Fruit fly (Drosophila melanogaster) whole organism, embryonic: ENCODE measurements around the gene Cyt-c-p.

Experiments used
- Adf1 ChIP-seq: fragments of 200-800 bp; sonication (Bioruptor generic); IDR thresholded peaks from 2 replicates; pipeline ENCODE4 v1.3.6; 2022; ENCODE audit warnings: missing biosample characterization, missing genetic modification characterization
- BtbVII ChIP-seq: fragments of 200-800 bp; sonication (Bioruptor generic); optimal IDR thresholded peaks from 3 replicates; lab custom pipeline; 2017; ENCODE audit warnings: missing biosample characterization, mild to moderate bottlenecking, missing genetic modification characterization
- CG10654 ChIP-seq: fragments of 200-800 bp; sonication (Bioruptor generic); optimal IDR thresholded peaks from 2 replicates; lab custom pipeline; 2016; ENCODE audit warnings: missing biosample characterization, missing genetic modification characterization
- CG11085 ChIP-seq: fragments of 200-800 bp; sonication (Bioruptor generic); IDR thresholded peaks from 2 replicates; pipeline ENCODE4 v1.3.6; 2022; ENCODE audit warnings: missing biosample characterization, missing genetic modification characterization
- CG12219 ChIP-seq: fragments of 200-800 bp; sonication (Bioruptor generic); optimal IDR thresholded peaks from 3 replicates; lab custom pipeline; 2018; ENCODE audit warnings: missing biosample characterization, mild to moderate bottlenecking, missing genetic modification characterization
- CG1233 ChIP-seq: fragments of 200-800 bp; sonication (Bioruptor generic); optimal IDR thresholded peaks from 4 replicates; lab custom pipeline; 2018; ENCODE audit warnings: missing biosample characterization, mild to moderate bottlenecking, missing genetic modification characterization
- CG12391 ChIP-seq: fragments of 200-800 bp; sonication (Bioruptor generic); optimal IDR thresholded peaks from 3 replicates; lab custom pipeline; 2018; ENCODE audit warnings: missing biosample characterization, mild to moderate bottlenecking, missing genetic modification characterization, moderate library complexity
- CG12769 ChIP-seq: fragments of 200-800 bp; sonication (Bioruptor generic); optimal IDR thresholded peaks from 2 replicates; lab custom pipeline; 2019; ENCODE audit warnings: missing biosample characterization, mild to moderate bottlenecking, missing genetic modification characterization, moderate library complexity
- CG13123 ChIP-seq: fragments of 200-800 bp; sonication (Bioruptor generic); optimal IDR thresholded peaks from 2 replicates; lab custom pipeline; 2016; ENCODE audit warnings: missing biosample characterization, missing genetic modification characterization
- CG13624 ChIP-seq: fragments of 200-800 bp; sonication (Bioruptor generic); optimal IDR thresholded peaks from 2 replicates; lab custom pipeline; 2016; ENCODE audit warnings: missing biosample characterization, missing genetic modification characterization
- CG18599 ChIP-seq: fragments of 200-800 bp; sonication (Bioruptor generic); optimal IDR thresholded peaks from 3 replicates; lab custom pipeline; 2017; ENCODE audit warnings: missing biosample characterization, missing genetic modification characterization, mild to moderate bottlenecking, moderate library complexity, missing genetic modification reagents
- CG31388 ChIP-seq: fragments of 200-800 bp; sonication (Bioruptor generic); optimal IDR thresholded peaks from 2 replicates; lab custom pipeline; 2016; ENCODE audit warnings: missing biosample characterization, missing genetic modification characterization
- CG32767 ChIP-seq: fragments of 200-800 bp; sonication (Bioruptor generic); IDR thresholded peaks from 2 replicates; pipeline ENCODE4 v1.3.6; 2022; ENCODE audit warnings: missing biosample characterization, missing genetic modification characterization
- CG4617 ChIP-seq: fragments of 200-800 bp; sonication (Bioruptor generic); optimal IDR thresholded peaks from 3 replicates; lab custom pipeline; 2016; ENCODE audit warnings: missing biosample characterization, missing genetic modification characterization, borderline replicate concordance
- CG4854 ChIP-seq: fragments of 200-800 bp; sonication (Bioruptor generic); optimal IDR thresholded peaks from 2 replicates; lab custom pipeline; 2016; ENCODE audit warnings: missing biosample characterization, missing genetic modification characterization, inconsistent platforms
- CG6175 ChIP-seq: fragments of 200-800 bp; sonication (Bioruptor generic); IDR thresholded peaks from 3 replicates; pipeline ENCODE4 v1.3.6; 2022; ENCODE audit warnings: missing biosample characterization, missing genetic modification characterization
- CG6254 ChIP-seq: fragments of 200-800 bp; sonication (Bioruptor generic); optimal IDR thresholded peaks from 3 replicates; lab custom pipeline; 2017; ENCODE audit warnings: mild to moderate bottlenecking, missing biosample characterization, missing genetic modification reagents, missing genetic modification characterization
- CG6791 ChIP-seq: fragments of 200-800 bp; sonication (Bioruptor generic); IDR thresholded peaks from 3 replicates; pipeline ENCODE4 v1.3.6; 2022; ENCODE audit warnings: missing biosample characterization, missing genetic modification characterization; ENCODE audit not compliant: partially characterized antibody
- CG7357 ChIP-seq: fragments of 200-800 bp; sonication (Bioruptor generic); IDR thresholded peaks from 3 replicates; pipeline ENCODE4 v1.3.6; 2022; ENCODE audit warnings: missing biosample characterization, missing genetic modification characterization
- CG7928 ChIP-seq: fragments of 200-800 bp; sonication (Bioruptor generic); optimal IDR thresholded peaks from 2 replicates; lab custom pipeline; 2017; ENCODE audit warnings: missing biosample characterization, mild to moderate bottlenecking, missing genetic modification characterization
- CG9609 ChIP-seq: fragments of 200-800 bp; sonication (Bioruptor generic); optimal IDR thresholded peaks from 3 replicates; lab custom pipeline; 2016; ENCODE audit warnings: missing biosample characterization, missing genetic modification characterization
- CG9817 ChIP-seq: fragments of 200-800 bp; sonication (Bioruptor generic); optimal IDR thresholded peaks from 2 replicates; lab custom pipeline; 2018; ENCODE audit warnings: missing biosample characterization, mild to moderate bottlenecking, missing genetic modification characterization, moderate library complexity
- CTCF ChIP-seq: fragments of 200-800 bp; sonication (Bioruptor generic); optimal IDR thresholded peaks from 2 replicates; lab custom pipeline; 2017; ENCODE audit warnings: missing biosample characterization, mild to moderate bottlenecking, missing genetic modification characterization, moderate library complexity
- D19B ChIP-seq: fragments of 200-800 bp; sonication (Bioruptor generic); optimal IDR thresholded peaks from 2 replicates; lab custom pipeline; 2017; ENCODE audit warnings: missing biosample characterization, mild to moderate bottlenecking, missing genetic modification characterization
- Dbx ChIP-seq: fragments of 200-800 bp; sonication (Bioruptor generic); IDR thresholded peaks from 3 replicates; pipeline ENCODE4 v1.3.6; 2022; ENCODE audit warnings: missing biosample characterization, missing genetic modification characterization
- Deaf1 ChIP-seq: fragments of 200-800 bp; optimal IDR thresholded peaks from 3 replicates; lab custom pipeline; 2019; ENCODE audit warnings: missing biosample characterization, mild to moderate bottlenecking, missing genetic modification characterization, moderate library complexity
- ERR ChIP-seq: fragments of 200-800 bp; sonication (Bioruptor generic); optimal IDR thresholded peaks from 2 replicates; lab custom pipeline; 2016; ENCODE audit warnings: missing biosample characterization, missing genetic modification characterization
- Fer1 ChIP-seq: fragments of 200-800 bp; sonication (Bioruptor generic); optimal IDR thresholded peaks from 2 replicates; lab custom pipeline; 2017; ENCODE audit warnings: missing biosample characterization, mild to moderate bottlenecking, missing genetic modification characterization
- Fer2 ChIP-seq: fragments of 200-800 bp; sonication (Bioruptor generic); optimal IDR thresholded peaks from 2 replicates; lab custom pipeline; 2018; ENCODE audit warnings: missing biosample characterization, mild to moderate bottlenecking, missing genetic modification characterization, moderate library complexity
- Fer3 ChIP-seq: fragments of 200-800 bp; sonication (Bioruptor generic); optimal IDR thresholded peaks from 2 replicates; lab custom pipeline; 2018; ENCODE audit warnings: missing biosample characterization, mild to moderate bottlenecking, missing genetic modification characterization, moderate library complexity
- HLH4C ChIP-seq: fragments of 200-800 bp; sonication (Bioruptor generic); IDR thresholded peaks from 3 replicates; pipeline ENCODE4 v1.3.6; 2022; ENCODE audit warnings: missing biosample characterization, missing genetic modification characterization; ENCODE audit not compliant: partially characterized antibody
- Hr78 ChIP-seq, 2 experiments: fragments of 200-800 bp in 1 of 2; fragments of >200 bp in 1 of 2; sonication (Bioruptor generic) in 1 of 2; optimal IDR thresholded peaks; 2 replicates each; lab custom pipeline; 2017 to 2019; ENCODE audit warnings: missing biosample characterization in 2 of 2, missing genetic modification characterization in 2 of 2, mild to moderate bottlenecking in 1 of 2, moderate library complexity in 1 of 2
- Med ChIP-seq: fragments of 200-800 bp; sonication (Bioruptor generic); peaks from one replicate; lab custom pipeline; 2016; ENCODE audit warnings: missing biosample characterization, missing genetic modification characterization, mild to moderate bottlenecking, inconsistent platforms, moderate library complexity
- Nf-YB ChIP-seq: fragments of 200-800 bp; sonication (Bioruptor generic); optimal IDR thresholded peaks from 3 replicates; lab custom pipeline; 2019; ENCODE audit warnings: missing biosample characterization, mild to moderate bottlenecking, missing genetic modification characterization, moderate library complexity
- Taf1 ChIP-seq: fragments of 200-800 bp; sonication (Bioruptor generic); IDR thresholded peaks from 2 replicates; pipeline ENCODE4 v1.3.6; 2022; ENCODE audit warnings: missing biosample characterization, missing genetic modification characterization
- YL-1 ChIP-seq: fragments of 200-800 bp; sonication (Bioruptor generic); optimal IDR thresholded peaks from 3 replicates; lab custom pipeline; 2017; ENCODE audit warnings: missing biosample characterization, mild to moderate bottlenecking, missing genetic modification characterization
- abd-A ChIP-seq: fragments of 200-800 bp; sonication (Bioruptor generic); optimal IDR thresholded peaks from 3 replicates; lab custom pipeline; 2019; ENCODE audit warnings: missing biosample characterization, mild to moderate bottlenecking, missing genetic modification characterization, moderate library complexity
- bigmax ChIP-seq: fragments of 200-800 bp; sonication (Bioruptor generic); optimal IDR thresholded peaks from 2 replicates; lab custom pipeline; 2018; ENCODE audit warnings: missing biosample characterization, mild to moderate bottlenecking, missing genetic modification characterization
- dimm ChIP-seq: fragments of 200-800 bp; sonication (Bioruptor generic); IDR thresholded peaks from 2 replicates; pipeline ENCODE4 v1.3.6; 2022; ENCODE audit warnings: missing biosample characterization, missing genetic modification characterization
- emc ChIP-seq: fragments of 200-800 bp; sonication (Bioruptor generic); optimal IDR thresholded peaks from 2 replicates; lab custom pipeline; 2016; ENCODE audit warnings: missing biosample characterization, missing genetic modification characterization
- jumu ChIP-seq: fragments of 200-800 bp; sonication (Bioruptor generic); optimal IDR thresholded peaks from 3 replicates; lab custom pipeline; 2016; ENCODE audit warnings: missing biosample characterization, missing genetic modification characterization
- lmd ChIP-seq: fragments of 200-800 bp; sonication (Bioruptor generic); IDR thresholded peaks from 2 replicates; pipeline ENCODE4 v1.3.6; 2022; ENCODE audit warnings: missing biosample characterization, missing genetic modification characterization
- mirr ChIP-seq: fragments of 200-800 bp; sonication (Bioruptor generic); optimal IDR thresholded peaks from 3 replicates; lab custom pipeline; 2018; ENCODE audit warnings: missing biosample characterization, mild to moderate bottlenecking, missing genetic modification characterization
- pzg ChIP-seq: fragments of 200-800 bp; sonication (Bioruptor generic); optimal IDR thresholded peaks from 3 replicates; lab custom pipeline; 2018; ENCODE audit warnings: missing biosample characterization, mild to moderate bottlenecking, missing genetic modification characterization, moderate library complexity
- ro ChIP-seq: fragments of 200-800 bp; sonication (Bioruptor generic); IDR thresholded peaks from 2 replicates; pipeline ENCODE4 v1.3.6; 2022; ENCODE audit warnings: missing biosample characterization, missing genetic modification characterization
- slou ChIP-seq: fragments of 200-800 bp; sonication (Bioruptor generic); optimal IDR thresholded peaks from 3 replicates; lab custom pipeline; 2016; ENCODE audit warnings: missing biosample characterization, missing genetic modification characterization
- tap ChIP-seq: fragments of 200-800 bp; optimal IDR thresholded peaks from 3 replicates; lab custom pipeline; 2019; ENCODE audit warnings: missing biosample characterization, mild to moderate bottlenecking, missing genetic modification characterization, moderate library complexity
- tgo ChIP-seq: fragments of 200-800 bp; sonication (Bioruptor generic); IDR thresholded peaks from 3 replicates; pipeline ENCODE4 v1.3.6; 2022; ENCODE audit warnings: missing biosample characterization, missing genetic modification characterization
- trh ChIP-seq: fragments of 200-800 bp; sonication (Bioruptor generic); optimal IDR thresholded peaks from 2 replicates; lab custom pipeline; 2016; ENCODE audit warnings: missing biosample characterization, missing genetic modification characterization
- usp ChIP-seq: fragments of >200 bp; optimal IDR thresholded peaks from 2 replicates; lab custom pipeline; 2017; ENCODE audit warnings: missing biosample characterization, missing genetic modification characterization
- z ChIP-seq: fragments of 200-800 bp; sonication (Bioruptor generic); IDR thresholded peaks from 3 replicates; pipeline ENCODE4 v1.3.6; 2022; ENCODE audit warnings: missing biosample characterization, missing genetic modification characterization

Gene Cyt-c-p

dm6 chr2L:16738206-16738900 is 18.6 kb downstream of the Cyt-c-p start, which contains the start of the genes glu and ChLD3:
Gene glu, minus strand, starts transcription at chr2L:16738388.
Gene ChLD3, plus strand, starts transcription at chr2L:16738850.
- TF ChIP-seq emc (GFP tag; lab: Kevin White, UChicago) = no peak
- no peak for TF ChIP-seq D19B
- TF ChIP-seq Hr78 (GFP tag; optimal IDR thresholded peaks at IDR 0.05; lab: Kevin White, UChicago) = no peak
- no peak for TF ChIP-seq Fer3
- no peak for TF ChIP-seq CG18599 (GFP tag; lab: Kevin White, UChicago)
- no peak for TF ChIP-seq CG1233 (GFP tag; lab: Kevin White, UChicago)
- TF ChIP-seq pzg (GFP tag; lab: Kevin White, UChicago) = peak; percentile 72
- no peak for TF ChIP-seq CG4854
- no peak for TF ChIP-seq CG12769 (tag; lab: Kevin White, UChicago)
- no peak for TF ChIP-seq tgo (GFP tag; lab: Robert Waterston, UW)
- no peak for TF ChIP-seq usp (GFP tag; lab: Kevin White, UChicago)
- no peak for TF ChIP-seq CG7928 (GFP tag; lab: Kevin White, UChicago)
- no peak for TF ChIP-seq CG32767 (GFP tag; lab: Robert Waterston, UW)
- TF ChIP-seq Fer2 = no peak
- no peak for TF ChIP-seq Nf-YB
- TF ChIP-seq CG13123 = no peak
- 0 out of 3 replicates have a peak, but pooled peaks have one; percentile 14 for TF ChIP-seq z (GFP tag; lab: Robert Waterston, UW)
- no peak for TF ChIP-seq bigmax (GFP tag; lab: Kevin White, UChicago)
- no peak for TF ChIP-seq CG6254 (GFP tag; lab: Kevin White, UChicago)
- no peak for TF ChIP-seq lmd
- no peak for TF ChIP-seq Dbx
- no peak for TF ChIP-seq CG6791 (GFP tag; lab: Robert Waterston, UW)
- no peak for TF ChIP-seq tap (tag; lab: Kevin White, UChicago)
- peak; percentile 11 for TF ChIP-seq CG4617 (GFP tag; lab: Kevin White, UChicago)
- no peak for TF ChIP-seq ERR
- no peak for TF ChIP-seq BtbVII (GFP tag; lab: Kevin White, UChicago)
- no peak for TF ChIP-seq CG9817 (tag; lab: Kevin White, UChicago)
- no peak for TF ChIP-seq CG11085
- TF ChIP-seq mirr (GFP tag; lab: Kevin White, UChicago) = no peak
- TF ChIP-seq dimm (GFP tag; lab: Robert Waterston, UW) = no peak
- peak; percentile 5 for TF ChIP-seq YL-1 (GFP tag; lab: Kevin White, UChicago)
- no peak for TF ChIP-seq CG10654 (GFP tag; lab: Kevin White, UChicago)
- no peak for TF ChIP-seq CG31388 (GFP tag; lab: Kevin White, UChicago)
- peak; percentile 72 for TF ChIP-seq Med
- TF ChIP-seq slou (GFP tag; lab: Kevin White, UChicago) = no peak
- TF ChIP-seq Taf1 = no peak
- TF ChIP-seq HLH4C (GFP tag; lab: Robert Waterston, UW) = no peak
- no peak for TF ChIP-seq CG7357 (GFP tag; lab: Robert Waterston, UW)
- no peak for TF ChIP-seq CG12391 (tag; lab: Kevin White, UChicago)
- TF ChIP-seq CG9609 = no peak
- no peak for TF ChIP-seq Fer1 (GFP tag; lab: Kevin White, UChicago)
- no peak for TF ChIP-seq trh (GFP tag; lab: Kevin White, UChicago)
- no peak for TF ChIP-seq CG13624 (GFP tag; lab: Kevin White, UChicago)
- TF ChIP-seq jumu (GFP tag; lab: Kevin White, UChicago) = peak; percentile 19
- no peak for TF ChIP-seq Deaf1 (tag; lab: Kevin White, UChicago)
- TF ChIP-seq ro (GFP tag; lab: Robert Waterston, UW) = no peak
- TF ChIP-seq CTCF (GFP tag; lab: Kevin White, UChicago) = peak; percentile 56
- no peak for TF ChIP-seq CG12219
- no peak for TF ChIP-seq CG6175 (GFP tag; lab: Robert Waterston, UW)
- TF ChIP-seq Adf1 (GFP tag; lab: Robert Waterston, UW) = no peak
- TF ChIP-seq abd-A (tag; lab: Kevin White, UChicago) = no peak
